Worm (Caenorhabditis elegans): ENCODE measurements around the gene R53.4.

Gene R53.4

ce11 chrII:9982437-9982836 lies 14.6 kb upstream of the R53.4 start:
- no peak for TF ChIP-seq nhr-25 (tag; optimal IDR thresholded peaks at IDR 0.05)
- no peak for TF ChIP-seq Y55F3AM.14 (GFP tag; optimal IDR thresholded peaks at IDR 0.05)
- TF ChIP-seq F13H6.1 (tag; optimal IDR thresholded peaks at IDR 0.05), result no peak
- TF ChIP-seq mab-5 (tag; optimal IDR thresholded peaks at IDR 0.05), result no peak
- TF ChIP-seq peb-1 (tag; optimal IDR thresholded peaks at IDR 0.05), result no peak
- TF ChIP-seq alr-1 (tag; optimal IDR thresholded peaks at IDR 0.05), result no peak
- TF ChIP-seq ceh-16 (tag; optimal IDR thresholded peaks at IDR 0.05), result no peak
- no peak for TF ChIP-seq unc-55 (GFP tag; optimal IDR thresholded peaks at IDR 0.05)

DNA sequence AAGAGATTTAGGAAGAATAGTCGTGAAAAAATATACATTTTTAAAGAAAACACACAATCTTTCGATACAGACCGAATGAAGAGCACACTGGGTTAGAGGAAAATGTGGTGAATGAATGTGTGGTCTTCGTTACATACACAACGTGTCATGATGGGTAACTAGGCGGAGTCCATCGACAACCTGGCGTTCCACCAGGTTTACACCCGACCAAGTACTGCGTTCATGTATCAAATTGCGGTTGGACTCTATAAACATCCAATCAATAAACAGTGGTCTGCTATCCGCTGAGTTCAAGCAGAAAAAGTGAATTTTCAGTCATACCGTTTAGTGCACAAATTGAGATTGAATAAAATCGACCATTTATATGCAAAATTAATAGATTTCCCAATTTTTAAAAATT lies 13.9 kb upstream of the R53.4 start, which contains the start of gene sdz-38:
TSS of gene sdz-38 (minus strand) at position 101 of the 400 bp plus-strand sequence.
- TF ChIP-seq ztf-1 (GFP tag; conservative IDR thresholded peaks at IDR 0.05) (no peak), mdl-1 (tag; optimal IDR thresholded peaks at IDR 0.05) (no peak), nhr-6 (tag; optimal IDR thresholded peaks at IDR 0.05) (no peak), sem-4 (tag; optimal IDR thresholded peaks at IDR 0.05) (no peak), elt-1 (tag; optimal IDR thresholded peaks at IDR 0.05) (no peak), nhr-11 (tag; optimal IDR thresholded peaks at IDR 0.05) (no peak), nhr-237 (tag; optimal IDR thresholded peaks at IDR 0.05) (no peak), elt-3 (tag; optimal IDR thresholded peaks at IDR 0.05) (no peak), C34F6.9 (tag; optimal IDR thresholded peaks at IDR 0.05) (no peak), ztf-11 (tag; optimal IDR thresholded peaks at IDR 0.05) (no peak), zag-1 (tag; optimal IDR thresholded peaks at IDR 0.05) (no peak), nhr-23 (tag; optimal IDR thresholded peaks at IDR 0.05) (no peak), Y55F3AM.14 (GFP tag; optimal IDR thresholded peaks at IDR 0.05) (no peak), snpc-4 (tag; optimal IDR thresholded peaks at IDR 0.05) (no peak), lsy-2 (tag; optimal IDR thresholded peaks at IDR 0.05) (no peak), nhr-12 (tag; optimal IDR thresholded peaks at IDR 0.05) (no peak), blmp-1 (tag; optimal IDR thresholded peaks at IDR 0.05; ENCODE audit: insufficient read depth) (no peak), aly-2 (tag; optimal IDR thresholded peaks at IDR 0.05) (no peak), crh-2 (tag; optimal IDR thresholded peaks at IDR 0.05) (no peak)

ce11 chrII:9980077-9980631 lies 12.3 kb upstream of the R53.4 start, which contains the start of gene ZK892.6:
ZK892.6 (minus strand) TSS chrII:9980127.
- TF ChIP-seq peb-1 (tag; optimal IDR thresholded peaks at IDR 0.05), result no peak
- no peak for TF ChIP-seq sem-4 (tag; optimal IDR thresholded peaks at IDR 0.05)
- TF ChIP-seq mab-5 (tag; optimal IDR thresholded peaks at IDR 0.05), result no peak
- TF ChIP-seq lsy-2 (tag; optimal IDR thresholded peaks at IDR 0.05), result no peak
- TF ChIP-seq snpc-4 (tag; optimal IDR thresholded peaks at IDR 0.05), result no peak
- TF ChIP-seq skn-1 (tag; optimal IDR thresholded peaks at IDR 0.05), result no peak
- no peak for TF ChIP-seq nhr-11 (tag; optimal IDR thresholded peaks at IDR 0.05)
- TF ChIP-seq nhr-237 (tag; optimal IDR thresholded peaks at IDR 0.05), result no peak
- no peak for TF ChIP-seq ama-1 (optimal IDR thresholded peaks at IDR 0.05)
- no peak for TF ChIP-seq F13H6.1 (tag; optimal IDR thresholded peaks at IDR 0.05)
- no peak for TF ChIP-seq sma-3 (GFP tag; optimal IDR thresholded peaks at IDR 0.05)
- TF ChIP-seq fos-1 (tag; optimal IDR thresholded peaks at IDR 0.05), result no peak
- TF ChIP-seq nhr-12 (tag; optimal IDR thresholded peaks at IDR 0.05), result no peak
- TF ChIP-seq lin-39 (tag; optimal IDR thresholded peaks at IDR 0.05), result no peak
- TF ChIP-seq nhr-129 (tag; optimal IDR thresholded peaks at IDR 0.05), result no peak
- no peak for TF ChIP-seq blmp-1 (tag; optimal IDR thresholded peaks at IDR 0.05; ENCODE audit: insufficient read depth)
- no peak for TF ChIP-seq ztf-11 (tag; optimal IDR thresholded peaks at IDR 0.05)
- TF ChIP-seq mbf-1 (tag; optimal IDR thresholded peaks at IDR 0.05), result no peak
- TF ChIP-seq ZK546.5 (tag; optimal IDR thresholded peaks at IDR 0.05), result no peak

DNA sequence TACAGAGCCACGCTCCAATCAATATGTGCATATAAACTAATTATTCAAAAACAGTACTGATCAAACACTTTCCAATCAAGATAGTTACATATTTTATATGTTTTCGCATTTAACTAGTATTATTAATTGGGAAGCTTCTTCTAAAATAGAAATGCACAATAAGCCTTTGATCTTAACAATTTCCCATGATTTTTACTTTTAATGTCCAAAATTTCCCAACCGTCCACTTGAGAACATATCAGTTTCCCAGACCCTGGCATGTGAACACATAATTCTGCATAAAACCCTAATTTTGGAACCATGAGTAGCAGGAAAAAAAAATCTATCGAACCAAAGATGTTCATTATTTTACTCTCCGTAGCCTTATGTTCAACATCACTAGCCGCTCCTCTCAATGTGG lies 8.6 kb upstream of the R53.4 start, which contains the start of gene R53.8:
TSS of gene R53.8 (plus strand) at position 301 of the 400 bp plus-strand sequence.
- no peak for TF ChIP-seq nhr-25 (tag; optimal IDR thresholded peaks at IDR 0.05)
- no peak for TF ChIP-seq ama-1 (optimal IDR thresholded peaks at IDR 0.05)

ce11 chrII:9974967-9975366 lies 7.1 kb upstream of the R53.4 start, which contains the start of gene aakg-5:
aakg-5 (minus strand) TSS chrII:9975125.
- TF ChIP-seq unc-62 (GFP tag; optimal IDR thresholded peaks at IDR 0.05) (peak; percentile 28), fos-1 (tag; optimal IDR thresholded peaks at IDR 0.05) (peak; percentile 82), C34F6.9 (tag; optimal IDR thresholded peaks at IDR 0.05) (peak; percentile 82), nhr-11 (tag; optimal IDR thresholded peaks at IDR 0.05) (no peak), ama-1 (optimal IDR thresholded peaks at IDR 0.05) (no peak), blmp-1 (tag; optimal IDR thresholded peaks at IDR 0.05; ENCODE audit: insufficient read depth) (peak; percentile 65), mab-5 (tag; optimal IDR thresholded peaks at IDR 0.05) (peak; percentile 58), aly-2 (tag; optimal IDR thresholded peaks at IDR 0.05) (no peak), nhr-23 (tag; optimal IDR thresholded peaks at IDR 0.05) (no peak), nhr-21 (tag; optimal IDR thresholded peaks at IDR 0.05) (peak; percentile 83), nhr-6 (tag; optimal IDR thresholded peaks at IDR 0.05) (peak; percentile 73), sma-3 (GFP tag; optimal IDR thresholded peaks at IDR 0.05) (peak; percentile 85), nhr-77 (tag; optimal IDR thresholded peaks at IDR 0.05) (peak; percentile 46), peb-1 (tag; optimal IDR thresholded peaks at IDR 0.05) (no peak), Y55F3AM.14 (GFP tag; optimal IDR thresholded peaks at IDR 0.05) (peak; percentile 3), R02D3.7 (tag; optimal IDR thresholded peaks at IDR 0.05) (no peak), elt-1 (tag; optimal IDR thresholded peaks at IDR 0.05) (peak; percentile 22), dmd-4 (tag; optimal IDR thresholded peaks at IDR 0.05) (no peak), elt-3 (tag; optimal IDR thresholded peaks at IDR 0.05) (no peak), nhr-10 (tag; optimal IDR thresholded peaks at IDR 0.05) (no peak), F13H6.1 (tag; optimal IDR thresholded peaks at IDR 0.05) (peak; percentile 95), ztf-4 (tag; optimal IDR thresholded peaks at IDR 0.05) (peak; percentile 59), unc-39 (tag; optimal IDR thresholded peaks at IDR 0.05) (no peak), nhr-129 (tag; optimal IDR thresholded peaks at IDR 0.05) (peak; percentile 88), nhr-237 (tag; optimal IDR thresholded peaks at IDR 0.05) (no peak), crh-2 (tag; optimal IDR thresholded peaks at IDR 0.05) (peak; percentile 91), gmeb-1 (tag; optimal IDR thresholded peaks at IDR 0.05) (peak; percentile 81)
